ENCODE assay signal across 3 fruit fly cellular contexts in the genomic region with DNA sequence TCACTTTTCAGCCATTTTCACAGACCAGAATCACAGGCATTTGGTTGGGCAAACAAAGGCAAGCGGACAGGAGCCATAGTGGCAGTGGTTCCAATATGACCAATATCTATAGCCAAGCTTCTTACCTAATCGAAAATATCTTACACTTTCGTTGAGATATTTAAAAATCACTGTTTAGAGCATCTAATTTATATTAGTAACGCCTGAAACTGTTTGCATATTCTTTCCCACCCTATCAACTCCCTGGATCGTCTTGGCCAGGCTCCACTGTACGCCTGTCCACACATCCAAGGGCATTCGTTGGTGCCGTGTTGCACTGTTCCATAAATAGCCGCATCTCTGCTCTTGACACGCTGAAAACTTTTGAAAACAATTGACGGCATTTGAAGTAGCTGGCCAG.
TF ChIP-seq lines count a peak whose summit lies in the region.

No protein-coding gene starts in this region.

- no peak for TF ChIP-seq CTCF in whole organism, embryonic (GFP tag; optimal IDR thresholded peaks at IDR 0.05; lab: Kevin White, UChicago)

TF ChIP-seq in whole organism, embryonic, 481 proteins besides CTCF, POLR2A, EP300 and RAD21 (continues in another document):
- TF ChIP-seq CG34224 (GFP tag; IDR thresholded peaks at IDR 0.05; lab: Robert Waterston, UW; ENCODE audit: partially characterized antibody) (no peak), CG4328 (GFP tag; optimal IDR thresholded peaks at IDR 0.05; lab: Kevin White, UChicago) (no peak), so (GFP tag; IDR thresholded peaks at IDR 0.05; lab: Robert Waterston, UW) (0 out of 3 replicates have a peak, but pooled peaks have one; percentile 38), CG6175 (GFP tag; IDR thresholded peaks at IDR 0.05; lab: Robert Waterston, UW) (no peak), Bdp1 (GFP tag; optimal IDR thresholded peaks at IDR 0.05; lab: Kevin White, UChicago) (no peak), CG9932 (GFP tag; IDR thresholded peaks at IDR 0.05; lab: Robert Waterston, UW) (no peak), CG1603 (tag; optimal IDR thresholded peaks at IDR 0.05; lab: Kevin White, UChicago) (peak; percentile 42), Hand (GFP tag; optimal IDR thresholded peaks at IDR 0.05; lab: Kevin White, UChicago) (no peak), CG7556 (GFP tag; optimal IDR thresholded peaks at IDR 0.05; lab: Kevin White, UChicago) (no peak), Opbp (GFP tag; IDR thresholded peaks at IDR 0.05; lab: Robert Waterston, UW; ENCODE audit: partially characterized antibody) (no peak), CG8388 (GFP tag; optimal IDR thresholded peaks at IDR 0.05; lab: Kevin White, UChicago) (peak; percentile 8), gsb-n (tag; optimal IDR thresholded peaks at IDR 0.05; lab: Kevin White, UChicago) (peak; percentile 16), CG6272 (GFP tag; IDR thresholded peaks at IDR 0.05; lab: Robert Waterston, UW) (no peak), grn (GFP tag; optimal IDR thresholded peaks at IDR 0.05; lab: Kevin White, UChicago) (no peak), exex (tag; optimal IDR thresholded peaks at IDR 0.05; lab: Kevin White, UChicago) (no peak), CG2202 (tag; optimal IDR thresholded peaks at IDR 0.05; lab: Kevin White, UChicago) (no peak), Sox102F (GFP tag; optimal IDR thresholded peaks at IDR 0.05; lab: Kevin White, UChicago) (peak; percentile 42), CG1792 (GFP tag; optimal IDR thresholded peaks at IDR 0.05; lab: Kevin White, UChicago) (no peak), CG7963 (GFP tag; IDR thresholded peaks at IDR 0.05; lab: Robert Waterston, UW; ENCODE audit: partially characterized antibody) (no peak), CG3838 (GFP tag; optimal IDR thresholded peaks at IDR 0.05; lab: Kevin White, UChicago) (no peak), fd102C (GFP tag; optimal IDR thresholded peaks at IDR 0.05; lab: Kevin White, UChicago) (no peak), zen2 (GFP tag; IDR thresholded peaks at IDR 0.05; lab: Robert Waterston, UW; ENCODE audit: partially characterized antibody) (no peak), Ravus (GFP tag; IDR thresholded peaks at IDR 0.05; lab: Robert Waterston, UW) (no peak), hbn (GFP tag; IDR thresholded peaks at IDR 0.05; lab: Robert Waterston, UW; ENCODE audit: partially characterized antibody) (no peak), esg (GFP tag; conservative IDR thresholded peaks at IDR 0.05; lab: Robert Waterston, UW) (0 out of 2 replicates have a peak, but pooled peaks have one; percentile 9), Rfx (GFP tag; IDR thresholded peaks at IDR 0.05; lab: Robert Waterston, UW) (no peak), Dip3 (GFP tag; optimal IDR thresholded peaks at IDR 0.05; lab: Kevin White, UChicago) (no peak), pum (GFP tag; optimal IDR thresholded peaks at IDR 0.05; lab: Kevin White, UChicago) (no peak)

TF ChIP-seq in whole organism, prepupa, 60 proteins besides CTCF, POLR2A, EP300 and RAD21 (continues in another document):
- TF ChIP-seq ss (GFP tag; optimal IDR thresholded peaks at IDR 0.05; lab: Kevin White, UChicago) (no peak), vri (GFP tag; optimal IDR thresholded peaks at IDR 0.05; lab: Kevin White, UChicago) (no peak), CG6808 (GFP tag; optimal IDR thresholded peaks at IDR 0.05; lab: Kevin White, UChicago) (peak; percentile 13), CG1621 (tag; optimal IDR thresholded peaks at IDR 0.05; lab: Kevin White, UChicago) (no peak), CG9139 (GFP tag; optimal IDR thresholded peaks at IDR 0.05; lab: Kevin White, UChicago) (no peak), acj6 (GFP tag; optimal IDR thresholded peaks at IDR 0.05; lab: Kevin White, UChicago) (peak; percentile 21), dac (GFP tag; optimal IDR thresholded peaks at IDR 0.05; lab: Kevin White, UChicago) (no peak), Eip78C (GFP tag; lab: Kevin White, UChicago) (peak; percentile 72), CG34406 (GFP tag; optimal IDR thresholded peaks at IDR 0.05; lab: Kevin White, UChicago) (no peak), CG15336 (GFP tag; IDR thresholded peaks at IDR 0.05; lab: Robert Waterston, UW) (peak; percentile 48; the same call in 1 of the 2 replicates), salr (GFP tag; optimal IDR thresholded peaks at IDR 0.05; lab: Kevin White, UChicago) (no peak), CG8632 (GFP tag; optimal IDR thresholded peaks at IDR 0.05; lab: Kevin White, UChicago) (no peak), Ets21C (GFP tag; optimal IDR thresholded peaks at IDR 0.05; lab: Kevin White, UChicago) (no peak), Lpt (GFP tag; optimal IDR thresholded peaks at IDR 0.05; lab: Kevin White, UChicago) (peak; percentile 17), achi (GFP tag; optimal IDR thresholded peaks at IDR 0.05; lab: Kevin White, UChicago) (peak; percentile 44), OdsH (GFP tag; optimal IDR thresholded peaks at IDR 0.05; lab: Kevin White, UChicago) (peak; percentile 15), dsx (GFP tag; optimal IDR thresholded peaks at IDR 0.05; lab: Kevin White, UChicago; ENCODE audit: poor library complexity, severe bottlenecking) (no peak), pdm3 (GFP tag; optimal IDR thresholded peaks at IDR 0.05; lab: Kevin White, UChicago) (peak; percentile 43), fkh (GFP tag; optimal IDR thresholded peaks at IDR 0.05; lab: Kevin White, UChicago) (no peak), fd59A (GFP tag; optimal IDR thresholded peaks at IDR 0.05; lab: Kevin White, UChicago) (peak; percentile 6), CG32006 (GFP tag; optimal IDR thresholded peaks at IDR 0.05; lab: Kevin White, UChicago) (peak; percentile 17), cyc (GFP tag; optimal IDR thresholded peaks at IDR 0.05; lab: Kevin White, UChicago) (no peak), Ets96B (tag; optimal IDR thresholded peaks at IDR 0.05; lab: Kevin White, UChicago) (peak; percentile 39), CG10669 (GFP tag; optimal IDR thresholded peaks at IDR 0.05; lab: Kevin White, UChicago) (no peak), Hr4 (GFP tag; optimal IDR thresholded peaks at IDR 0.05; lab: Kevin White, UChicago) (peak; percentile 24), topi (GFP tag; optimal IDR thresholded peaks at IDR 0.05; lab: Kevin White, UChicago) (no peak), Hr38 (GFP tag; optimal IDR thresholded peaks at IDR 0.05; lab: Kevin White, UChicago) (no peak), Sox102F (GFP tag; optimal IDR thresholded peaks at IDR 0.05; lab: Kevin White, UChicago) (no peak), CG11902 (GFP tag; optimal IDR thresholded peaks at IDR 0.05; lab: Kevin White, UChicago) (no peak), CG6163 (GFP tag; IDR thresholded peaks at IDR 0.05; lab: Robert Waterston, UW) (peak; percentile 49; the same call in 1 of the 3 replicates), Hr39 (GFP tag; optimal IDR thresholded peaks at IDR 0.05; lab: Kevin White, UChicago) (no peak)

TF ChIP-seq in whole organism, pupa, 21 proteins besides CTCF, POLR2A, EP300 and RAD21:
- TF ChIP-seq D1 (tag; optimal IDR thresholded peaks at IDR 0.05; lab: Kevin White, UChicago) = no peak
- TF ChIP-seq rn (GFP tag; IDR thresholded peaks at IDR 0.05; lab: Robert Waterston, UW) = no peak
- peak; percentile 39 for TF ChIP-seq Pif1B (GFP tag; optimal IDR thresholded peaks at IDR 0.05; lab: Kevin White, UChicago)
- no peak for TF ChIP-seq EcR (GFP tag; optimal IDR thresholded peaks at IDR 0.05; lab: Kevin White, UChicago)
- TF ChIP-seq Ets98B (GFP tag; IDR thresholded peaks at IDR 0.05; lab: Robert Waterston, UW) = no peak
- no peak for TF ChIP-seq CG10348 (GFP tag; IDR thresholded peaks at IDR 0.05; lab: Robert Waterston, UW)
- TF ChIP-seq CG9948 (tag; optimal IDR thresholded peaks at IDR 0.05; lab: Kevin White, UChicago) = peak; percentile 50
- no peak for TF ChIP-seq CG15710 (tag; optimal IDR thresholded peaks at IDR 0.05; lab: Kevin White, UChicago)
- peak; percentile 36 for TF ChIP-seq CG17806 (tag; optimal IDR thresholded peaks at IDR 0.05; lab: Kevin White, UChicago)
- TF ChIP-seq Pif1A (GFP tag; optimal IDR thresholded peaks at IDR 0.05; lab: Kevin White, UChicago) = peak; percentile 46
- TF ChIP-seq Snoo (tag; optimal IDR thresholded peaks at IDR 0.05; lab: Kevin White, UChicago) = no peak
- TF ChIP-seq fd96Ca (GFP tag; IDR thresholded peaks at IDR 0.05; lab: Robert Waterston, UW) = peak; percentile 62; the same call in 1 of the 3 replicates
- peak; percentile 12 for TF ChIP-seq CG34367 (tag; optimal IDR thresholded peaks at IDR 0.05; lab: Kevin White, UChicago)
- TF ChIP-seq CG13204 (GFP tag; optimal IDR thresholded peaks at IDR 0.05; lab: Kevin White, UChicago) = no peak
- TF ChIP-seq CG4496 (GFP tag; IDR thresholded peaks at IDR 0.05; lab: Robert Waterston, UW) = peak; percentile 44; the same call in 1 of the 3 replicates
- TF ChIP-seq CG8301 (tag; optimal IDR thresholded peaks at IDR 0.05; lab: Kevin White, UChicago) = peak; percentile 52
- peak; percentile 4 for TF ChIP-seq CG8159 (tag; optimal IDR thresholded peaks at IDR 0.05; lab: Kevin White, UChicago)
- no peak for TF ChIP-seq gl (tag; optimal IDR thresholded peaks at IDR 0.05; lab: Kevin White, UChicago)
- peak; percentile 60 for TF ChIP-seq CG14655 (GFP tag; optimal IDR thresholded peaks at IDR 0.05; lab: Kevin White, UChicago)
- TF ChIP-seq CG32121 (GFP tag; IDR thresholded peaks at IDR 0.05; lab: Robert Waterston, UW) = no peak
- TF ChIP-seq CG12605 (GFP tag; IDR thresholded peaks at IDR 0.05; lab: Robert Waterston, UW) = peak; percentile 48; the same call in 1 of the 2 replicates
